Worm (Caenorhabditis elegans) whole organism, young adult: ENCODE results near the gene jtr-1.
A peak's percentile ranks its signal among the peaks of the same experiment; 100 is the strongest.

Experiments
- F49E8.2 ChIP-seq: sonication (generic microtip); optimal IDR thresholded peaks from 3 replicates; lab custom pipeline; 2017; ENCODE audit warnings: missing genetic modification characterization, mild to moderate bottlenecking, missing compliant biosample characterization, antibody characterized with exemption, moderate library complexity; ENCODE audit not compliant: insufficient read depth
- K11D2.4 ChIP-seq: fragments of 200-800 bp; sonication (Bioruptor generic); IDR thresholded peaks from 2 replicates; pipeline ENCODE4 v1.3.6; 2022; ENCODE audit warnings: missing genetic modification reagents, missing genetic modification characterization, missing compliant biosample characterization
- Y56A3A.18 ChIP-seq: fragments of 200-800 bp; sonication (Bioruptor generic); IDR thresholded peaks from 2 replicates; pipeline ENCODE4 v1.3.6; 2022; ENCODE audit warnings: missing genetic modification reagents, missing genetic modification characterization, missing compliant biosample characterization
- ama-1 ChIP-seq, 3 experiments: fragments of 150-350 bp in 1 of 3; sonication (generic microtip) in 2 of 3; optimal IDR thresholded peaks; 2 replicates each; lab custom pipeline; 2014 to 2018; ENCODE audit warnings: missing biosample characterization in 2 of 3, missing genetic modification characterization in 2 of 3, missing genetic modification reagents in 2 of 3
- atf-7 ChIP-seq: sonication (generic microtip); optimal IDR thresholded peaks from 2 replicates; lab custom pipeline; 2017; ENCODE audit warnings: mild to moderate bottlenecking, missing genetic modification characterization, missing compliant biosample characterization
- attf-3 ChIP-seq: fragments of 200-800 bp; sonication (Bioruptor generic); conservative IDR thresholded peaks from 2 replicates; pipeline ENCODE4 v1.3.6; 2022; ENCODE audit warnings: missing genetic modification reagents, missing genetic modification characterization, missing compliant biosample characterization
- attf-5 ChIP-seq: fragments of 200-800 bp; sonication (Bioruptor generic); optimal IDR thresholded peaks from 2 replicates; lab custom pipeline; 2018; ENCODE audit warnings: mild to moderate bottlenecking, missing genetic modification characterization, missing compliant biosample characterization
- attf-6 ChIP-seq: fragments of 200-800 bp; sonication (Bioruptor generic); IDR thresholded peaks from 2 replicates; pipeline ENCODE4 v1.3.6; 2022; ENCODE audit warnings: missing genetic modification reagents, missing genetic modification characterization, missing compliant biosample characterization
- bed-2 ChIP-seq: fragments of 200-800 bp; sonication (Bioruptor generic); IDR thresholded peaks from 2 replicates; pipeline ENCODE4 v1.3.6; 2022; ENCODE audit warnings: missing genetic modification reagents, missing genetic modification characterization, missing compliant biosample characterization
- ccch-3 ChIP-seq: fragments of 200-800 bp; sonication (Bioruptor generic); optimal IDR thresholded peaks from 2 replicates; lab custom pipeline; 2018; ENCODE audit warnings: mild to moderate bottlenecking, missing genetic modification characterization, missing compliant biosample characterization
- cebp-1 ChIP-seq, 2 experiments: fragments of 200-800 bp in 1 of 2; sonication (Bioruptor generic) in 1 of 2; sonication (generic microtip) in 1 of 2; IDR thresholded peaks in 1 of 2; optimal IDR thresholded peaks in 1 of 2; 2 replicates each; pipeline versions ENCODE4 v1.3.6 to Lab custom; 2017 to 2022; ENCODE audit warnings: missing compliant biosample characterization in 2 of 2, missing genetic modification characterization in 2 of 2, mild to moderate bottlenecking in 1 of 2, missing genetic modification reagents in 1 of 2, moderate library complexity in 1 of 2
- cebp-2 ChIP-seq: fragments of 200-800 bp; sonication (Bioruptor generic); IDR thresholded peaks from 2 replicates; pipeline ENCODE4 v1.3.6; 2022; ENCODE audit warnings: missing genetic modification characterization, missing compliant biosample characterization
- ceh-27 ChIP-seq: fragments of 200-800 bp; sonication (Bioruptor generic); optimal IDR thresholded peaks from 2 replicates; lab custom pipeline; 2018; ENCODE audit warnings: mild to moderate bottlenecking, missing genetic modification characterization, moderate library complexity, missing compliant biosample characterization
- ceh-79 ChIP-seq: sonication (generic microtip); optimal IDR thresholded peaks from 2 replicates; lab custom pipeline; 2017; ENCODE audit warnings: mild to moderate bottlenecking, missing genetic modification characterization, missing compliant biosample characterization
- ceh-91 ChIP-seq: fragments of 200-800 bp; sonication (Bioruptor generic); IDR thresholded peaks from 2 replicates; pipeline ENCODE4 v1.3.6; 2022; ENCODE audit warnings: missing genetic modification reagents, missing genetic modification characterization, missing compliant biosample characterization
- efl-1 ChIP-seq: fragments of 150-350 bp; optimal IDR thresholded peaks from 2 replicates; lab custom pipeline; 2014; ENCODE audit warnings: missing biosample characterization, missing genetic modification reagents, missing genetic modification characterization
- egrh-3 ChIP-seq: fragments of 200-800 bp; sonication (Bioruptor generic); IDR thresholded peaks from 2 replicates; pipeline ENCODE4 v1.3.6; 2022; ENCODE audit warnings: missing genetic modification reagents, missing genetic modification characterization, missing compliant biosample characterization
- ets-4 ChIP-seq: fragments of 200-800 bp; sonication (Bioruptor generic); optimal IDR thresholded peaks from 2 replicates; lab custom pipeline; 2018; ENCODE audit warnings: mild to moderate bottlenecking, missing genetic modification characterization, missing compliant biosample characterization
- let-607 ChIP-seq, 2 experiments: fragments of 200-800 bp in 1 of 2; sonication (Bioruptor generic) in 1 of 2; sonication (generic microtip) in 1 of 2; optimal IDR thresholded peaks; 2 replicates each; lab custom pipeline; 2016 to 2018; ENCODE audit warnings: mild to moderate bottlenecking in 2 of 2, missing compliant biosample characterization in 2 of 2, missing genetic modification characterization in 2 of 2, moderate library complexity in 2 of 2, missing genotype in 1 of 2
- lin-26 ChIP-seq: fragments of 200-800 bp; sonication (Bioruptor generic); IDR thresholded peaks from 2 replicates; pipeline ENCODE4 v1.3.6; 2022; ENCODE audit warnings: missing genetic modification reagents, missing genetic modification characterization, missing compliant biosample characterization
- lin-35 ChIP-seq, 3 experiments: fragments of 150-350 bp in 2 of 3; sonication (generic microtip) in 1 of 3; optimal IDR thresholded peaks; 2 replicates each; lab custom pipeline; 2014 to 2018; ENCODE audit warnings: missing biosample characterization in 3 of 3, missing genetic modification characterization in 3 of 3, missing genetic modification reagents in 3 of 3
- lsl-1 ChIP-seq: fragments of 200-800 bp; sonication (Bioruptor generic); optimal IDR thresholded peaks from 2 replicates; lab custom pipeline; 2018; ENCODE audit warnings: mild to moderate bottlenecking, missing genetic modification characterization, moderate library complexity, missing compliant biosample characterization
- madf-3 ChIP-seq: fragments of 200-800 bp; sonication (Bioruptor generic); IDR thresholded peaks from 2 replicates; pipeline ENCODE4 v1.3.6; 2022; ENCODE audit warnings: missing genetic modification reagents, missing genetic modification characterization, missing compliant biosample characterization
- madf-6 ChIP-seq: fragments of 200-800 bp; sonication (Bioruptor generic); IDR thresholded peaks from 2 replicates; pipeline ENCODE4 v1.3.6; 2022; ENCODE audit warnings: missing genetic modification reagents, missing genetic modification characterization, missing compliant biosample characterization
- madf-8 ChIP-seq: fragments of 200-800 bp; sonication (Bioruptor generic); conservative IDR thresholded peaks from 2 replicates; pipeline ENCODE4 v1.3.6; 2022; ENCODE audit warnings: missing genetic modification reagents, missing genetic modification characterization, missing compliant biosample characterization
- mcd-1 ChIP-seq: fragments of 200-800 bp; sonication (Bioruptor generic); IDR thresholded peaks from 2 replicates; pipeline ENCODE4 v1.3.6; 2022; ENCODE audit warnings: missing genetic modification reagents, missing genetic modification characterization, missing compliant biosample characterization
- nhr-179 ChIP-seq: sonication (generic microtip); optimal IDR thresholded peaks from 2 replicates; lab custom pipeline; 2016; ENCODE audit warnings: mild to moderate bottlenecking, missing genetic modification characterization, missing compliant biosample characterization
- nhr-80 ChIP-seq: sonication (generic microtip); optimal IDR thresholded peaks from 2 replicates; lab custom pipeline; 2016; ENCODE audit warnings: missing genetic modification characterization, missing compliant biosample characterization
- nhr-90 ChIP-seq: sonication (generic microtip); optimal IDR thresholded peaks from 2 replicates; lab custom pipeline; 2016; ENCODE audit warnings: missing genotype, mild to moderate bottlenecking, missing genetic modification characterization, missing compliant biosample characterization
- pbrm-1 ChIP-seq: fragments of 200-800 bp; sonication (Bioruptor generic); IDR thresholded peaks from 2 replicates; pipeline ENCODE4 v1.3.6; 2022; ENCODE audit warnings: missing genetic modification reagents, missing genetic modification characterization, missing compliant biosample characterization
- pha-4 ChIP-seq: fragments of 150-350 bp; sonication (generic microtip); optimal IDR thresholded peaks from 2 replicates; lab custom pipeline; 2014; ENCODE audit warnings: missing biosample characterization, missing genetic modification reagents, missing genetic modification characterization
- rpc-1 ChIP-seq, 2 experiments: fragments of 150-350 bp in 1 of 2; sonication (generic microtip) in 1 of 2; optimal IDR thresholded peaks; 2 replicates each; lab custom pipeline; 2014 to 2018; ENCODE audit warnings: missing biosample characterization in 1 of 2, missing genetic modification characterization in 1 of 2, missing genetic modification reagents in 1 of 2, missing genotype in 1 of 2
- sea-2 ChIP-seq: fragments of 200-800 bp; sonication (Bioruptor generic); IDR thresholded peaks from 2 replicates; pipeline ENCODE4 v1.3.6; 2022; ENCODE audit warnings: missing genetic modification characterization, missing compliant biosample characterization
- snpc-1.1 ChIP-seq: sonication (generic microtip); optimal IDR thresholded peaks from 2 replicates; lab custom pipeline; 2017; ENCODE audit warnings: missing genetic modification characterization, mild to moderate bottlenecking, missing compliant biosample characterization, antibody characterized with exemption, moderate library complexity, missing genotype, missing genetic modification reagents; ENCODE audit not compliant: insufficient read depth
- snpc-1.3 ChIP-seq: sonication (generic microtip); optimal IDR thresholded peaks from 2 replicates; lab custom pipeline; 2017; ENCODE audit warnings: missing genetic modification characterization, mild to moderate bottlenecking, missing compliant biosample characterization, antibody characterized with exemption, moderate library complexity, missing genotype, missing genetic modification reagents; ENCODE audit not compliant: insufficient read depth
- snpc-3.4 ChIP-seq: sonication (generic microtip); optimal IDR thresholded peaks from 2 replicates; lab custom pipeline; 2017; ENCODE audit warnings: missing genetic modification characterization, mild to moderate bottlenecking, missing compliant biosample characterization, antibody characterized with exemption, moderate library complexity, missing genotype, missing genetic modification reagents
- snpc-4 ChIP-seq, 5 experiments: fragments of 150-350 bp in 1 of 5; sonication (generic microtip) in 4 of 5; optimal IDR thresholded peaks; 2 replicates each; lab custom pipeline; 2014 to 2018; ENCODE audit warnings: missing genetic modification characterization in 5 of 5, missing biosample characterization in 3 of 5, antibody characterized with exemption in 2 of 5, mild to moderate bottlenecking in 2 of 5, missing compliant biosample characterization in 2 of 5, missing genotype in 2 of 5, moderate library complexity in 2 of 5, missing genetic modification reagents in 1 of 5
- ztf-18 ChIP-seq: sonication (generic microtip); optimal IDR thresholded peaks from 2 replicates; lab custom pipeline; 2016; ENCODE audit warnings: missing genotype, mild to moderate bottlenecking, missing genetic modification characterization, missing compliant biosample characterization
- ztf-25 ChIP-seq: fragments of 200-800 bp; sonication (Bioruptor generic); IDR thresholded peaks from 2 replicates; pipeline ENCODE4 v1.3.6; 2022; ENCODE audit warnings: missing genetic modification reagents, missing genetic modification characterization, missing compliant biosample characterization
- ztf-26 ChIP-seq: sonication (generic microtip); optimal IDR thresholded peaks from 2 replicates; lab custom pipeline; 2017; ENCODE audit warnings: missing genetic modification characterization, missing compliant biosample characterization

Gene jtr-1

DNA sequence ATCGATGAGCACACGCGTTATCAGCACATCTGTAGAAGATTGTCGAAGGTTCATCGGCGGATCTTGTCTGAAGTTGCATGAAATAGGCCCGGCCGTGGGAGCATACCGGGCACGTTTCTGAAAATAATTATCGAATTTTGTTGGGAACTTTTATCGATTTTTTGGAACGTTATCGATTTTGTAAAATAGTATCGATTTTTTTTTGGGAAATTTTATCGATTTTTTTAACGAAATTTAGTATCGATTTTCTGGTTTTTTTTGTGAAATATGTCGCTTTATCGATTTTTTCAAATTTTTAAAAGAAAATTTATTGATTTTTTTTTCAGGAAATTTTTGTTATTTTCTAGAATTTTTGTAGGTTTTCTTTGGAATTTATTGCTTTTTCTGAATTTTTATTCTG is 12.0 kb upstream of the jtr-1 start:
- TF ChIP-seq atf-7 (tag; lab: Kevin White, UChicago): no peak
- no peak for TF ChIP-seq attf-5 (GFP tag; lab: Kevin White, UChicago)
- TF ChIP-seq ceh-79 (tag; lab: Kevin White, UChicago): no peak
- TF ChIP-seq F49E8.2 (tag; lab: Kevin White, UChicago): no peak
- TF ChIP-seq nhr-80: no peak
- TF ChIP-seq lin-26 (GFP tag; lab: Robert Waterston, UW): no peak
- TF ChIP-seq ztf-26 (tag; lab: Kevin White, UChicago): no peak
- TF ChIP-seq K11D2.4 (GFP tag; lab: Robert Waterston, UW): no peak
- TF ChIP-seq rpc-1 (optimal IDR thresholded peaks at IDR 0.05; lab: Kevin White, UChicago): no peak
- TF ChIP-seq rpc-1 (tag; optimal IDR thresholded peaks at IDR 0.05; lab: Kevin White, UChicago): no peak
- TF ChIP-seq mcd-1: no peak
- no peak for TF ChIP-seq snpc-4 (GFP tag; optimal IDR thresholded peaks at IDR 0.05; lab: Kevin White, UChicago)
- no peak for TF ChIP-seq snpc-4 (tag; optimal IDR thresholded peaks at IDR 0.05; lab: Kevin White, UChicago)
- no peak for TF ChIP-seq madf-6 (GFP tag; lab: Robert Waterston, UW)
- no peak for TF ChIP-seq nhr-90 (tag; lab: Kevin White, UChicago)
- no peak for TF ChIP-seq attf-6 (GFP tag; lab: Robert Waterston, UW)
- no peak for TF ChIP-seq ama-1 (optimal IDR thresholded peaks at IDR 0.05; lab: Kevin White, UChicago)
- no peak for TF ChIP-seq ama-1 (GFP tag; optimal IDR thresholded peaks at IDR 0.05; lab: Kevin White, UChicago)

DNA sequence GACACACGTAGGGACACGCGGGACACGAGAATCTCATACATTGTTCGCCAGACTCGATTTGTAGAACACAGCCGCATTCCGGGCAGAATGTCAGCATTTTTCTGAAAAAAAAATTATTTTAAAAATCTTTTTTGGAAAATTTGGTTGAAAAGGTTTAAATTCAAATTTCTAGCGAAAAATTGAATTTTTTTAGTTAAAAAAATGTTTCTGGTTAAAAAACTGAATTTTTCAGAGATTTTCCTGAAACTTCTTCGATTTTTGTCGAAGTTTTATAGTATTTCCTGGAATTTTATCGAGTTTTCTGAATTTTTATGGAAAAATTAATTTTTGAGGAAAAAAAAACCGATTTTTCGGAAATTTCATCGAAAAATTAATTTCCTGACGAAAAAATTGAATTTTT is 10.8 kb upstream of the jtr-1 start, which contains the start of gene rpc-11:
rpc-11 (minus strand) TSS at position 101 of the 400 bp plus-strand sequence.
- TF ChIP-seq lsl-1 (no peak), atf-7 (tag; lab: Kevin White, UChicago) (no peak), cebp-2 (no peak), attf-3 (no peak), ztf-25 (GFP tag; lab: Robert Waterston, UW) (no peak), bed-2 (GFP tag; lab: Robert Waterston, UW) (no peak), snpc-1.3 (no peak), let-607 (tag; optimal IDR thresholded peaks at IDR 0.05; lab: Kevin White, UChicago) (no peak), F49E8.2 (tag; lab: Kevin White, UChicago) (no peak), lin-26 (GFP tag; lab: Robert Waterston, UW) (no peak), nhr-179 (no peak), ets-4 (GFP tag; lab: Kevin White, UChicago) (no peak), madf-3 (no peak)

DNA sequence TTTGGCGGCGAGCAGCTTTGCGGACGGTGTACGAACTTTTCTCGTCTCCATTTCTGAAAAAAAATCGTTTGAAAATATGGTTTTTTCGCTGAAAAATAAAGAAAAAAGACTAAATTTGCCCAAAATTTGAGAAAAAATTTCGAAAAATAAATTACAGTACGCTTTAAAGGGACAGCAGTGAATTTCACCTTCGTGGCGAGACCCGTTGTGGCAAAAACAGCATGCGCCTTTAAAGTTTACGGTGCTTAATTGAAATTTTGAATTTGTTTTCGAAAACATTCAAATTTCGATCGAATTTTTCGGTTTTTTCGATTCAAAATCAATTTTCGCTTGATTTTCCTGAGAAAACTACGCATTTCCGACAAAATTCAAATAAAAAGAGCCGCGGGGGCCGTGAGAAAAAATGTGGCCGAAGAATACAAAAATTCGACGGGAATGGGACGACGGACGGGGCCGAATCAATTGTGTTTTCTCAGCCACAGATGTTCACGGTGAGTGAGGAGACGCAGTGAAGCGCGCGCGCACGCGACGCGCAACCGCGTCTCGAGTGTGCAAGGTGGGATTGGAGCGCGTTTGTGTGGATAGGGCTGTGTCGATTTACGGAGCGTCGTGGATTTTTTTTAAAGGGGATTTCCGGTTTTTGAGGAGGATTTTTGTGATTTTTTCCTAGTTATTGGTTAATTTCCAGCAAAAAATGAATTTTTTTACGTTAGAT is 777 bp upstream of the jtr-1 start, which contains the start of gene Y77E11A.7:
Y77E11A.7 (minus strand) TSS at position 55 of the 715 bp plus-strand sequence.
- TF ChIP-seq pbrm-1 (peak; percentile 48; the same call in 1 of the 2 replicates), attf-3 (peak; percentile 53), egrh-3 (GFP tag; lab: Robert Waterston, UW) (peak; percentile 66), ztf-25 (GFP tag; lab: Robert Waterston, UW) (0 out of 2 replicates have a peak, but pooled peaks have one; percentile 40), ccch-3 (GFP tag; lab: Kevin White, UChicago) (peak; percentile 2), nhr-80 (peak; percentile 86), pha-4 (peak; percentile 58), Y56A3A.18 (GFP tag; lab: Robert Waterston, UW) (no peak), snpc-3.4 (tag; lab: Kevin White, UChicago) (peak; percentile 14), lin-35 (GFP tag; optimal IDR thresholded peaks at IDR 0.05; lab: Kevin White, UChicago) (peak in 1 of 3 experiments; percentile 82), cebp-1 (GFP tag; IDR thresholded peaks at IDR 0.05; lab: Robert Waterston, UW) (no peak), cebp-1 (tag; optimal IDR thresholded peaks at IDR 0.05; lab: Kevin White, UChicago) (peak; percentile 80), ceh-27 (GFP tag; lab: Kevin White, UChicago) (peak; percentile 96), ceh-91 (GFP tag; lab: Robert Waterston, UW) (peak; percentile 69; the same call in 1 of the 2 replicates), efl-1 (no peak), F49E8.2 (tag; lab: Kevin White, UChicago) (peak; percentile 53), snpc-1.1 (no peak), madf-8 (GFP tag; lab: Robert Waterston, UW) (peak; percentile 88), ztf-26 (tag; lab: Kevin White, UChicago) (no peak), lsl-1 (peak; percentile 95), ztf-18 (tag; lab: Kevin White, UChicago) (peak; percentile 68), sea-2 (GFP tag; lab: Robert Waterston, UW) (no peak), mcd-1 (peak; percentile 93)
